Worm (Caenorhabditis elegans): Measurements from ENCODE around the gene ncx-5.

ce11 chrV:10468709-10469108 is 21.2 kb downstream of the ncx-5 start:
- TF ChIP-seq unc-62 (GFP tag; optimal IDR thresholded peaks at IDR 0.05) (no peak), cebp-1 (GFP tag; IDR thresholded peaks at IDR 0.05) (no peak), cebp-1 (tag; optimal IDR thresholded peaks at IDR 0.05) (no peak), unc-130 (GFP tag; optimal IDR thresholded peaks at IDR 0.05) (no peak)

All from whole organism, young adult.